Worm (Caenorhabditis elegans) whole organism, mixed stage, embryonic: ENCODE results near the gene R02F11.10.

ENCODE experiments used
- M03D4.4 ChIP-seq: sonication (generic microtip); optimal IDR thresholded peaks from 2 replicates; lab custom pipeline; 2017; ENCODE audit warnings: mild to moderate bottlenecking, missing genetic modification characterization, missing compliant biosample characterization
- bed-3 ChIP-seq: fragments of 200-800 bp; sonication (Bioruptor generic); optimal IDR thresholded peaks from 3 replicates; lab custom pipeline; 2018; ENCODE audit warnings: mild to moderate bottlenecking, missing genetic modification characterization, moderate library complexity, missing compliant biosample characterization
- blmp-1 ChIP-seq: fragments of 150-350 bp; optimal IDR thresholded peaks from 2 replicates; lab custom pipeline; 2014; ENCODE audit warnings: missing biosample characterization, missing genetic modification characterization
- ceh-39 ChIP-seq: fragments of 150-350 bp; optimal IDR thresholded peaks from 2 replicates; lab custom pipeline; 2014; ENCODE audit warnings: missing biosample characterization, missing genetic modification characterization
- ceh-43 ChIP-seq: fragments of 200-800 bp; sonication (Bioruptor generic); optimal IDR thresholded peaks from 2 replicates; lab custom pipeline; 2018; ENCODE audit warnings: mild to moderate bottlenecking, missing genetic modification characterization, moderate library complexity, missing compliant biosample characterization
- ceh-83 ChIP-seq: fragments of 200-800 bp; sonication (Bioruptor generic); optimal IDR thresholded peaks from 2 replicates; lab custom pipeline; 2018; ENCODE audit warnings: mild to moderate bottlenecking, missing genetic modification characterization, missing compliant biosample characterization
- ces-1 ChIP-seq: fragments of 150-350 bp; optimal IDR thresholded peaks from 2 replicates; lab custom pipeline; 2014; ENCODE audit warnings: missing biosample characterization, missing genetic modification reagents, missing genetic modification characterization
- cnd-1 ChIP-seq: fragments of 200-800 bp; sonication (Bioruptor generic); optimal IDR thresholded peaks from 2 replicates; lab custom pipeline; 2018; ENCODE audit warnings: mild to moderate bottlenecking, missing genetic modification characterization, missing compliant biosample characterization
- drap-1 ChIP-seq: fragments of 200-800 bp; sonication (Bioruptor generic); optimal IDR thresholded peaks from 3 replicates; lab custom pipeline; 2018; ENCODE audit warnings: mild to moderate bottlenecking, missing genetic modification characterization, missing compliant biosample characterization
- elt-1 ChIP-seq: sonication (generic microtip); optimal IDR thresholded peaks from 2 replicates; lab custom pipeline; 2017; ENCODE audit warnings: missing genetic modification characterization, mild to moderate bottlenecking, missing compliant biosample characterization, antibody characterized with exemption, moderate library complexity, borderline replicate concordance; ENCODE audit not compliant: insufficient read depth
- elt-3 ChIP-seq: fragments of 150-350 bp; optimal IDR thresholded peaks from 2 replicates; lab custom pipeline; 2014; ENCODE audit warnings: missing biosample characterization, missing genetic modification characterization
- flh-1 ChIP-seq: fragments of 200-800 bp; sonication (Bioruptor generic); optimal IDR thresholded peaks from 2 replicates; lab custom pipeline; 2018; ENCODE audit warnings: mild to moderate bottlenecking, missing genetic modification characterization, moderate library complexity, missing compliant biosample characterization
- ham-2 ChIP-seq: fragments of 200-800 bp; sonication (Bioruptor generic); optimal IDR thresholded peaks from 2 replicates; lab custom pipeline; 2018; ENCODE audit warnings: mild to moderate bottlenecking, missing genetic modification characterization, missing compliant biosample characterization
- hlh-1 ChIP-seq: fragments of 150-350 bp; optimal IDR thresholded peaks from 2 replicates; lab custom pipeline; 2014; ENCODE audit warnings: missing biosample characterization, missing genetic modification reagents, missing genetic modification characterization
- lin-32 ChIP-seq: fragments of 200-800 bp; sonication (Bioruptor generic); optimal IDR thresholded peaks from 2 replicates; lab custom pipeline; 2018; ENCODE audit warnings: mild to moderate bottlenecking, missing genetic modification characterization, missing compliant biosample characterization
- lsy-2 ChIP-seq: fragments of 150-350 bp; optimal IDR thresholded peaks from 2 replicates; lab custom pipeline; 2014; ENCODE audit warnings: missing biosample characterization, missing genetic modification characterization
- mab-5 ChIP-seq: fragments of 150-350 bp; optimal IDR thresholded peaks from 2 replicates; lab custom pipeline; 2014; ENCODE audit warnings: missing biosample characterization, missing genetic modification characterization
- mls-2 ChIP-seq: sonication (generic microtip); optimal IDR thresholded peaks from 2 replicates; lab custom pipeline; 2016; ENCODE audit warnings: mild to moderate bottlenecking, missing genetic modification characterization, moderate library complexity, missing compliant biosample characterization
- nhr-12 ChIP-seq: fragments of 150-350 bp; optimal IDR thresholded peaks from 2 replicates; lab custom pipeline; 2014; ENCODE audit warnings: missing biosample characterization, missing genetic modification characterization
- nhr-2 ChIP-seq: fragments of 150-350 bp; optimal IDR thresholded peaks from 2 replicates; lab custom pipeline; 2014; ENCODE audit warnings: missing biosample characterization, missing genetic modification characterization
- nhr-28 ChIP-seq: fragments of 150-350 bp; optimal IDR thresholded peaks from 2 replicates; lab custom pipeline; 2014; ENCODE audit warnings: missing biosample characterization, missing genetic modification characterization
- nhr-76 ChIP-seq: sonication (generic microtip); optimal IDR thresholded peaks from 2 replicates; lab custom pipeline; 2017; ENCODE audit warnings: missing biosample characterization, missing genetic modification characterization
- pha-4 ChIP-seq: fragments of 150-350 bp; optimal IDR thresholded peaks from 2 replicates; lab custom pipeline; 2018; ENCODE audit warnings: missing biosample characterization, missing genetic modification reagents, missing genetic modification characterization
- sem-2 ChIP-seq: fragments of 200-800 bp; sonication (Bioruptor generic); optimal IDR thresholded peaks from 2 replicates; lab custom pipeline; 2018; ENCODE audit warnings: mild to moderate bottlenecking, missing genetic modification characterization, missing compliant biosample characterization
- snpc-4 ChIP-seq: fragments of 150-350 bp; optimal IDR thresholded peaks from 2 replicates; lab custom pipeline; 2014; ENCODE audit warnings: missing biosample characterization, missing genetic modification characterization
- tbx-8 ChIP-seq: fragments of 200-800 bp; sonication (Bioruptor generic); optimal IDR thresholded peaks from 2 replicates; lab custom pipeline; 2018; ENCODE audit warnings: mild to moderate bottlenecking, missing genetic modification characterization, moderate library complexity, missing compliant biosample characterization
- unc-120 ChIP-seq: sonication (generic microtip); optimal IDR thresholded peaks from 2 replicates; lab custom pipeline; 2017; ENCODE audit warnings: missing genetic modification characterization, missing compliant biosample characterization; ENCODE audit not compliant: poor library complexity, severe bottlenecking
- unc-39 ChIP-seq: fragments of 150-350 bp; optimal IDR thresholded peaks from 2 replicates; lab custom pipeline; 2014; ENCODE audit warnings: missing biosample characterization, missing genetic modification characterization
- unc-62 ChIP-seq: fragments of 150-350 bp; optimal IDR thresholded peaks from 2 replicates; lab custom pipeline; 2014; ENCODE audit warnings: missing biosample characterization, missing genetic modification reagents, missing genetic modification characterization
- ztf-11 ChIP-seq: fragments of 150-350 bp; optimal IDR thresholded peaks from 2 replicates; lab custom pipeline; 2014; ENCODE audit warnings: missing biosample characterization, missing genetic modification characterization

The R02F11.10 gene

ce11 chrV:4788823-4789222 lies at the start of gene R02F11.10:
TSS of gene R02F11.10 (plus strand) at chrV:4789123.
- TF ChIP-seq blmp-1 (tag; lab: Kevin White, UChicago) (no peak), cnd-1 (tag; lab: Kevin White, UChicago) (no peak), nhr-12 (tag; lab: Kevin White, UChicago) (no peak), lsy-2 (tag; lab: Kevin White, UChicago) (no peak), ham-2 (GFP tag; lab: Kevin White, UChicago) (no peak), mls-2 (no peak), ceh-39 (tag; lab: Kevin White, UChicago) (no peak), M03D4.4 (tag; lab: Kevin White, UChicago) (no peak), snpc-4 (tag; lab: Kevin White, UChicago) (no peak), flh-1 (GFP tag; lab: Kevin White, UChicago) (no peak), unc-120 (no peak), ceh-43 (GFP tag; lab: Kevin White, UChicago) (no peak), drap-1 (no peak), pha-4 (tag; lab: Kevin White, UChicago) (no peak), sem-2 (GFP tag; lab: Kevin White, UChicago) (no peak), ceh-83 (GFP tag; lab: Kevin White, UChicago) (no peak), tbx-8 (no peak), elt-1 (tag; lab: Kevin White, UChicago) (no peak), nhr-76 (tag; lab: Kevin White, UChicago) (no peak)

ce11 chrV:4742190-4742589 lies 46.7 kb upstream of the R02F11.10 start, which contains the start of gene ugt-61:
TSS of gene ugt-61 (plus strand) at chrV:4742422.
- no peak for TF ChIP-seq lin-32

- no peak for TF ChIP-seq drap-1
- TF ChIP-seq ztf-11 (tag; lab: Kevin White, UChicago): no peak
- TF ChIP-seq unc-62 (GFP tag; lab: Kevin White, UChicago): no peak
- TF ChIP-seq lin-32: no peak
These were observed 43.7 kb upstream of the R02F11.10 start, which contains the start of gene C18G1.7 for ce11 chrV:4745269-4745668. TSS of gene C18G1.7 (plus strand) at chrV:4745569.

- TF ChIP-seq unc-62 (GFP tag; lab: Kevin White, UChicago) (no peak), ceh-43 (GFP tag; lab: Kevin White, UChicago) (no peak), ceh-39 (tag; lab: Kevin White, UChicago) (no peak), unc-120 (no peak), elt-3 (tag; lab: Kevin White, UChicago) (no peak)
These were observed 38.6 kb upstream of the R02F11.10 start, which contains the start of gene C18G1.6 for ce11 chrV:4750294-4750693. TSS of gene C18G1.6 (plus strand) at chrV:4750594.

- no peak for TF ChIP-seq ceh-83 (GFP tag; lab: Kevin White, UChicago)
- TF ChIP-seq sem-2 (GFP tag; lab: Kevin White, UChicago): no peak
- no peak for TF ChIP-seq nhr-28 (tag; lab: Kevin White, UChicago)
- TF ChIP-seq unc-39 (tag; lab: Kevin White, UChicago): no peak
- TF ChIP-seq elt-3 (tag; lab: Kevin White, UChicago): no peak
- TF ChIP-seq snpc-4 (tag; lab: Kevin White, UChicago): no peak
- no peak for TF ChIP-seq nhr-12 (tag; lab: Kevin White, UChicago)
- no peak for TF ChIP-seq cnd-1 (tag; lab: Kevin White, UChicago)
- TF ChIP-seq nhr-2 (tag; lab: Kevin White, UChicago): no peak
- TF ChIP-seq ceh-43 (GFP tag; lab: Kevin White, UChicago): no peak
- no peak for TF ChIP-seq hlh-1 (tag; lab: Kevin White, UChicago)
- no peak for TF ChIP-seq pha-4 (tag; lab: Kevin White, UChicago)
- no peak for TF ChIP-seq ces-1 (GFP tag; lab: Kevin White, UChicago)
- TF ChIP-seq drap-1: no peak
- TF ChIP-seq mab-5 (tag; lab: Kevin White, UChicago): no peak
- no peak for TF ChIP-seq bed-3 (GFP tag; lab: Kevin White, UChicago)
These were observed 34.8 kb upstream of the R02F11.10 start, which contains the start of gene hil-4 for ce11 chrV:4754123-4754522. TSS of gene hil-4 (plus strand) at chrV:4754313.
